Worm (Caenorhabditis elegans) whole organism, L4 larva: ENCODE measurements around the gene R11D1.1.

Source experiments
- F10B5.3 ChIP-seq: sonication (generic microtip); optimal IDR thresholded peaks from 2 replicates; lab custom pipeline; 2016; ENCODE audit warnings: mild to moderate bottlenecking, missing genetic modification characterization, missing compliant biosample characterization
- F26F4.8 ChIP-seq: fragments of 200-800 bp; sonication (Bioruptor generic); conservative IDR thresholded peaks from 2 replicates; pipeline ENCODE4 v1.3.6; 2022; ENCODE audit warnings: missing genetic modification characterization, missing compliant biosample characterization
- F49E8.2 ChIP-seq: sonication (generic microtip); optimal IDR thresholded peaks from 2 replicates; lab custom pipeline; 2016; ENCODE audit warnings: missing compliant biosample characterization, mild to moderate bottlenecking, missing genetic modification characterization, borderline replicate concordance
- R02D3.7 ChIP-seq: fragments of 150-350 bp; sonication (generic microtip); optimal IDR thresholded peaks from 3 replicates; lab custom pipeline; 2014; ENCODE audit warnings: missing biosample characterization, missing genetic modification characterization
- T20F7.1 ChIP-seq: fragments of 200-800 bp; sonication (Bioruptor generic); optimal IDR thresholded peaks from 2 replicates; lab custom pipeline; 2018; ENCODE audit warnings: mild to moderate bottlenecking, missing genetic modification characterization, missing compliant biosample characterization
- T26A8.4 ChIP-seq: fragments of 200-800 bp; sonication (Bioruptor generic); IDR thresholded peaks from 2 replicates; pipeline ENCODE4 v1.3.6; 2022; ENCODE audit warnings: missing genetic modification characterization, missing compliant biosample characterization
- Y48G9A.11 ChIP-seq: fragments of 200-800 bp; sonication (Bioruptor generic); IDR thresholded peaks from 2 replicates; pipeline ENCODE4 v1.3.6; 2022; ENCODE audit warnings: missing genetic modification reagents, missing genetic modification characterization, missing compliant biosample characterization
- attf-4 ChIP-seq: sonication (generic microtip); optimal IDR thresholded peaks from 3 replicates; lab custom pipeline; 2017; ENCODE audit warnings: missing biosample characterization, missing genetic modification characterization
- ceh-28 ChIP-seq: fragments of 150-350 bp; optimal IDR thresholded peaks from 2 replicates; lab custom pipeline; 2014; ENCODE audit warnings: missing biosample characterization, missing genetic modification reagents, missing genetic modification characterization
- ceh-32 ChIP-seq: sonication (generic microtip); optimal IDR thresholded peaks from 2 replicates; lab custom pipeline; 2016; ENCODE audit warnings: mild to moderate bottlenecking, missing genetic modification characterization, missing compliant biosample characterization; ENCODE audit not compliant: poor library complexity
- cey-2 ChIP-seq: sonication (generic microtip); optimal IDR thresholded peaks from 3 replicates; lab custom pipeline; 2017; ENCODE audit warnings: missing genetic modification characterization, mild to moderate bottlenecking, missing compliant biosample characterization, antibody characterized with exemption, borderline replicate concordance; ENCODE audit not compliant: insufficient read depth
- daf-19 ChIP-seq: fragments of 200-800 bp; sonication (Bioruptor generic); conservative IDR thresholded peaks from 2 replicates; pipeline ENCODE4 v1.3.6; 2022; ENCODE audit warnings: missing genetic modification characterization, missing compliant biosample characterization
- daf-8 ChIP-seq: fragments of 200-800 bp; sonication (Bioruptor generic); IDR thresholded peaks from 2 replicates; pipeline ENCODE4 v1.3.6; 2022; ENCODE audit warnings: missing genetic modification characterization, missing compliant biosample characterization
- dmd-6 ChIP-seq: fragments of 200-800 bp; sonication (Bioruptor generic); IDR thresholded peaks from 2 replicates; pipeline ENCODE4 v1.3.6; 2022; ENCODE audit warnings: missing genetic modification reagents, missing genetic modification characterization, missing compliant biosample characterization
- dmd-8 ChIP-seq: fragments of 200-800 bp; sonication (Bioruptor generic); IDR thresholded peaks from 2 replicates; pipeline ENCODE4 v1.3.6; 2022; ENCODE audit warnings: missing genetic modification characterization, missing compliant biosample characterization
- dmd-9 ChIP-seq: fragments of 200-800 bp; sonication (Bioruptor generic); IDR thresholded peaks from 2 replicates; pipeline ENCODE4 v1.3.6; 2022; ENCODE audit warnings: missing genetic modification reagents, missing genetic modification characterization, missing compliant biosample characterization
- fkh-10 ChIP-seq: fragments of 150-350 bp; optimal IDR thresholded peaks from 2 replicates; lab custom pipeline; 2014; ENCODE audit warnings: missing biosample characterization, missing genetic modification reagents, missing genetic modification characterization
- hlh-11 ChIP-seq: fragments of 200-800 bp; sonication (Bioruptor generic); optimal IDR thresholded peaks from 2 replicates; lab custom pipeline; 2018; ENCODE audit warnings: mild to moderate bottlenecking, missing genetic modification characterization, missing compliant biosample characterization
- hlh-30 ChIP-seq: sonication (generic microtip); optimal IDR thresholded peaks from 2 replicates; lab custom pipeline; 2017; ENCODE audit warnings: antibody characterized with exemption, mild to moderate bottlenecking, missing genetic modification characterization, missing compliant biosample characterization; ENCODE audit not compliant: insufficient read depth
- jun-1 ChIP-seq: fragments of 150-350 bp; optimal IDR thresholded peaks from 2 replicates; lab custom pipeline; 2014; ENCODE audit warnings: missing biosample characterization, missing genetic modification reagents, missing genetic modification characterization
- lin-15B ChIP-seq: fragments of 150-350 bp; sonication (generic microtip); optimal IDR thresholded peaks from 3 replicates; lab custom pipeline; 2014; ENCODE audit warnings: missing biosample characterization, missing genetic modification characterization
- lin-29 ChIP-seq: fragments of 200-800 bp; sonication (Bioruptor generic); IDR thresholded peaks from 2 replicates; pipeline ENCODE4 v1.3.6; 2022; ENCODE audit warnings: missing genetic modification reagents, missing genetic modification characterization, missing compliant biosample characterization
- lin-38 ChIP-seq: fragments of 200-800 bp; sonication (Bioruptor generic); IDR thresholded peaks from 2 replicates; pipeline ENCODE4 v1.3.6; 2022; ENCODE audit warnings: missing genetic modification reagents, missing genetic modification characterization, missing compliant biosample characterization
- lir-3 ChIP-seq: sonication (generic microtip); optimal IDR thresholded peaks from 2 replicates; lab custom pipeline; 2016; ENCODE audit warnings: mild to moderate bottlenecking, missing genetic modification characterization, missing compliant biosample characterization
- mdt-29 ChIP-seq: fragments of 200-800 bp; sonication (Bioruptor generic); IDR thresholded peaks from 2 replicates; pipeline ENCODE4 v1.3.6; 2022; ENCODE audit warnings: missing genetic modification reagents, missing genetic modification characterization, missing compliant biosample characterization
- mxl-3 ChIP-seq: fragments of 200-800 bp; sonication (Bioruptor generic); optimal IDR thresholded peaks from 2 replicates; lab custom pipeline; 2018; ENCODE audit warnings: mild to moderate bottlenecking, missing genetic modification characterization, missing compliant biosample characterization
- nhr-237 ChIP-seq: sonication (generic microtip); optimal IDR thresholded peaks from 2 replicates; lab custom pipeline; 2017; ENCODE audit warnings: missing biosample characterization, missing genetic modification characterization
- nhr-25 ChIP-seq: sonication (generic microtip); optimal IDR thresholded peaks from 2 replicates; lab custom pipeline; 2017; ENCODE audit warnings: missing genetic modification characterization, mild to moderate bottlenecking, missing compliant biosample characterization, antibody characterized with exemption, moderate library complexity, borderline replicate concordance; ENCODE audit not compliant: insufficient read depth
- nhr-28 ChIP-seq: fragments of 150-350 bp; optimal IDR thresholded peaks from 2 replicates; lab custom pipeline; 2014; ENCODE audit warnings: missing biosample characterization, missing genetic modification characterization
- nhr-41 ChIP-seq: fragments of 200-800 bp; sonication (Bioruptor generic); IDR thresholded peaks from 2 replicates; pipeline ENCODE4 v1.3.6; 2022; ENCODE audit warnings: missing genetic modification reagents, missing genetic modification characterization, missing compliant biosample characterization
- nhr-42 ChIP-seq: fragments of 200-800 bp; sonication (Bioruptor generic); IDR thresholded peaks from 2 replicates; pipeline ENCODE4 v1.3.6; 2022; ENCODE audit warnings: missing genetic modification characterization, missing compliant biosample characterization
- nhr-76 ChIP-seq: fragments of 150-350 bp; optimal IDR thresholded peaks from 2 replicates; lab custom pipeline; 2014; ENCODE audit warnings: missing biosample characterization, missing genetic modification characterization
- pqm-1 ChIP-seq: sonication (generic microtip); optimal IDR thresholded peaks from 2 replicates; lab custom pipeline; 2017; ENCODE audit warnings: missing biosample characterization, missing genetic modification characterization
- rbr-2 ChIP-seq: sonication (generic microtip); optimal IDR thresholded peaks from 2 replicates; lab custom pipeline; 2016; ENCODE audit warnings: missing genotype, missing genetic modification characterization, missing compliant biosample characterization
- sdz-12 ChIP-seq: fragments of 200-800 bp; sonication (Bioruptor generic); optimal IDR thresholded peaks from 2 replicates; lab custom pipeline; 2018; ENCODE audit warnings: mild to moderate bottlenecking, missing genetic modification characterization, missing compliant biosample characterization
- set-16 ChIP-seq: fragments of 200-800 bp; sonication (Bioruptor generic); IDR thresholded peaks from 2 replicates; pipeline ENCODE4 v1.3.6; 2022; ENCODE audit warnings: missing genetic modification reagents, missing genetic modification characterization, missing compliant biosample characterization
- skn-1 ChIP-seq: fragments of 150-350 bp; optimal IDR thresholded peaks from 2 replicates; lab custom pipeline; 2014; ENCODE audit warnings: missing biosample characterization, missing genetic modification characterization
- snpc-4 ChIP-seq: fragments of 150-350 bp; optimal IDR thresholded peaks from 2 replicates; lab custom pipeline; 2014; ENCODE audit warnings: missing biosample characterization, missing genetic modification characterization
- tra-1 ChIP-seq: fragments of 200-800 bp; sonication (Bioruptor generic); IDR thresholded peaks from 2 replicates; pipeline ENCODE4 v1.3.6; 2022; ENCODE audit warnings: missing genetic modification reagents, missing genetic modification characterization, missing compliant biosample characterization
- zfp-2 ChIP-seq: sonication (generic microtip); optimal IDR thresholded peaks from 2 replicates; lab custom pipeline; 2016; ENCODE audit warnings: mild to moderate bottlenecking, missing genetic modification characterization, missing compliant biosample characterization
- ztf-7 ChIP-seq: fragments of 150-350 bp; optimal IDR thresholded peaks from 2 replicates; lab custom pipeline; 2014; ENCODE audit warnings: missing biosample characterization, missing genetic modification characterization

R11D1.1 gene

DNA sequence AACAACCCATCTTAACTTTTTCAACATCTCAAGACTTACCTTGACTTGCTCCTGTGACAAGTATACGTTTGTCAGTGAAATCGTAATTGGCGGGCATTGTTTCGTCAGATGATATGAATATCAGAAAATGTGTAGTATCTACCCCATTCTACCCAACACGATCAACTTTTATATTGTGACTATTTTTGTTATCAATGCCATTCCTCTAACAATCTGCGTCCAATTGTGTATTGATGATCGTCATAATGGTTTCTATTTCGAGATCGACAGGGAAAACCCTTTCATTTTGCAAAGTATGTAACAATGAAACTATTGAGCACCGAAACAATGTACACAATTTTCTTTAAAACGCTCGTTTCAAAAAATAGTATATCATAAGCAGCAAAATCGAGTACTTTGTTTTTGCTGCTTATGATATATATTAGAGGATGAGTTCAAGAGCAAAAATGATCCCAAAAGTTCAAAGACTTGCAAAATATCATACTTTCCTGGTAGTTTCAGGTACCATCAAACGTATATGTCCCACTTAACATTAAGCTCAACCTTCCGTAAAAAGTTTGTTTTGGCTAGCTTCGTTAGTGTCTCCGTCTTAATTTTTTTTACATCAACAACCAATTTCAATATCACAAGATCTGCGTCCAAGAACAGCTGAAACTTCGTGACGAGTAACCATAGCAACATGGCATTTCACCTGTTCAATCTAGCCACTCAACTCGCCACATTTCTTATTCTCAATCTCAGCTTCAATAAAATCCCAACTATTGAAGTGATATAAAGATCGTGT is 29.5 kb downstream of the R11D1.1 start, which contains the start of the genes dhs-21 and xbx-9 (continued):
- TF ChIP-seq dmd-8 (GFP tag; lab: Robert Waterston, UW) = no peak
- no peak for TF ChIP-seq daf-19
- TF ChIP-seq cey-2 (tag; lab: Kevin White, UChicago) = no peak
- TF ChIP-seq sdz-12 = no peak
- TF ChIP-seq mxl-3 (GFP tag; lab: Kevin White, UChicago) = peak; percentile 35
- TF ChIP-seq T20F7.1 (GFP tag; lab: Kevin White, UChicago) = peak; percentile 56
- TF ChIP-seq dmd-9 (GFP tag; lab: Robert Waterston, UW) = no peak
- no peak for TF ChIP-seq nhr-41 (GFP tag; lab: Robert Waterston, UW)
- TF ChIP-seq ceh-32 (tag; lab: Kevin White, UChicago) = no peak
- no peak for TF ChIP-seq fkh-10 (GFP tag; lab: Kevin White, UChicago)
- no peak for TF ChIP-seq F49E8.2 (tag; lab: Kevin White, UChicago)
- TF ChIP-seq F10B5.3 (tag; lab: Kevin White, UChicago) = no peak
- no peak for TF ChIP-seq nhr-25 (tag; lab: Kevin White, UChicago)
- peak; percentile 65 for TF ChIP-seq pqm-1 (tag; lab: Kevin White, UChicago)
- no peak for TF ChIP-seq Y48G9A.11 (GFP tag; lab: Robert Waterston, UW)
- no peak for TF ChIP-seq lin-38 (GFP tag; lab: Robert Waterston, UW)
- no peak for TF ChIP-seq snpc-4 (tag; lab: Kevin White, UChicago)
- TF ChIP-seq jun-1 (tag; lab: Kevin White, UChicago) = no peak
- no peak for TF ChIP-seq lin-29 (GFP tag; lab: Robert Waterston, UW)
- TF ChIP-seq zfp-2 = no peak
- no peak for TF ChIP-seq ceh-28 (tag; lab: Kevin White, UChicago)
- TF ChIP-seq nhr-237 (tag; lab: Kevin White, UChicago) = no peak
- TF ChIP-seq lin-15B (tag; lab: Kevin White, UChicago) = no peak
- TF ChIP-seq set-16 = no peak
- no peak for TF ChIP-seq daf-8 (GFP tag; lab: Robert Waterston, UW)
- peak; percentile 49 for TF ChIP-seq ztf-7 (tag; lab: Kevin White, UChicago)
- TF ChIP-seq, all 104 proteins: peak for 16

DNA sequence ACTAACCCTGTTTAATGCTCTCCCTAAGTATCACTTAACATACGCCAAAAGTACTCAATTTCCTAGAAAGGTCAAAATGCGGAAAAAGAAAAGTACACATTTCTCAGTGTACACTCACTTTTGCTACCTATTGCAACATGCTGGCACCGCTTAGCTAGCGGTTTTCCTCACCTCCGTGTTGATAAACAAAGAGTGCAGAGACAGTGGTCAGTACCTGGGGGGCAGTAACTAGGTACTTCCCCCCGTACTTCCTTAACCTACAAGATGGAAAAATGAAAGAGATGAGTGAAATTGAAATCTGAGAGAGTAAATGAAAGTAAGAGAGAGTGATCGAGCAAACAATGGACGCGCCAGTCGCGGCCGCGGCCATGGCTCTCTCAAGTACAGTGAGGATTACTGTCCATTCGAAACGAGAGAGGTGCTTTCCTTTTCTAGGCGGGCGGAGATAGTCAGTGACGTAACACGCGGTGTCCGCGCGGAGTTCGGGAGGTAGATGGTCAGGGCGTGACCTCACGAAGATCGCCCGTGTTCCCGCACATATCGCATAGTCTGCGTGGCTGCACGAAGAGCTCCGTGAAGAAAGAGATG is 32.1 kb downstream of the R11D1.1 start, which contains the start of gene cky-1:
cky-1 (plus strand) TSS at position 538 of the 588 bp plus-strand sequence.
- no peak for TF ChIP-seq dmd-6 (GFP tag; lab: Robert Waterston, UW)
- no peak for TF ChIP-seq zfp-2
- TF ChIP-seq hlh-11 = peak; percentile 8
- no peak for TF ChIP-seq rbr-2 (tag; lab: Kevin White, UChicago)
- no peak for TF ChIP-seq lir-3
- TF ChIP-seq daf-19 = 0 out of 2 replicates have a peak, but pooled peaks have one; percentile 59
- no peak for TF ChIP-seq nhr-28 (tag; lab: Kevin White, UChicago)
- no peak for TF ChIP-seq nhr-76 (tag; lab: Kevin White, UChicago)
- TF ChIP-seq T26A8.4 = no peak
- no peak for TF ChIP-seq nhr-42
- no peak for TF ChIP-seq hlh-30
- no peak for TF ChIP-seq ztf-7 (tag; lab: Kevin White, UChicago)
- no peak for TF ChIP-seq F26F4.8
- TF ChIP-seq set-16 = peak; percentile 58; the same call in 1 of the 2 replicates
- TF ChIP-seq mdt-29 (GFP tag; lab: Robert Waterston, UW) = no peak
- TF ChIP-seq tra-1 (GFP tag; lab: Robert Waterston, UW) = no peak
- no peak for TF ChIP-seq attf-4 (tag; lab: Kevin White, UChicago)
- TF ChIP-seq R02D3.7 (tag; lab: Kevin White, UChicago) = no peak
- TF ChIP-seq F49E8.2 (tag; lab: Kevin White, UChicago) = no peak
- TF ChIP-seq skn-1 = no peak
- TF ChIP-seq nhr-25 (tag; lab: Kevin White, UChicago) = no peak
- TF ChIP-seq, all 104 proteins: peak for 3
